Fruit fly (Drosophila melanogaster) whole organism, pupa: ENCODE measurements around the gene Polr2F.
A peak's percentile ranks its signal among the peaks of the same experiment; 100 is the strongest.

Experiments used
- CG10348 ChIP-seq: fragments of 200-800 bp; sonication (Bioruptor generic); IDR thresholded peaks from 2 replicates; pipeline ENCODE4 v1.3.6; 2022; ENCODE audit warnings: missing biosample characterization, missing genetic modification characterization
- CG12605 ChIP-seq: fragments of 200-800 bp; sonication (Bioruptor generic); IDR thresholded peaks from 2 replicates; pipeline ENCODE4 v1.3.6; 2022; ENCODE audit warnings: missing biosample characterization, missing genetic modification characterization
- CG13204 ChIP-seq: fragments of 200-800 bp; sonication (Bioruptor generic); optimal IDR thresholded peaks from 2 replicates; lab custom pipeline; 2018; ENCODE audit warnings: missing biosample characterization, mild to moderate bottlenecking, missing genetic modification characterization, moderate library complexity
- CG14655 ChIP-seq: fragments of 200-800 bp; sonication (Bioruptor generic); optimal IDR thresholded peaks from 3 replicates; lab custom pipeline; 2017; ENCODE audit warnings: mild to moderate bottlenecking, missing biosample characterization, missing genetic modification reagents, missing genetic modification characterization
- CG15710 ChIP-seq: fragments of 200-800 bp; sonication (Bioruptor generic); optimal IDR thresholded peaks from 2 replicates; lab custom pipeline; 2018; ENCODE audit warnings: missing biosample characterization, mild to moderate bottlenecking, missing genetic modification characterization, moderate library complexity
- CG17806 ChIP-seq: fragments of 200-800 bp; sonication (Bioruptor generic); optimal IDR thresholded peaks from 2 replicates; lab custom pipeline; 2018; ENCODE audit warnings: missing biosample characterization, mild to moderate bottlenecking, missing genetic modification characterization, moderate library complexity
- CG32121 ChIP-seq: fragments of 200-800 bp; sonication (Bioruptor generic); IDR thresholded peaks from 2 replicates; pipeline ENCODE4 v1.3.6; 2022; ENCODE audit warnings: missing biosample characterization, missing genetic modification characterization
- CG34367 ChIP-seq: fragments of 200-800 bp; sonication (Bioruptor generic); optimal IDR thresholded peaks from 2 replicates; lab custom pipeline; 2018; ENCODE audit warnings: missing biosample characterization, mild to moderate bottlenecking, missing genetic modification characterization
- CG4496 ChIP-seq: fragments of 200-800 bp; sonication (Bioruptor generic); IDR thresholded peaks from 3 replicates; pipeline ENCODE4 v1.3.6; 2022; ENCODE audit warnings: missing biosample characterization, missing genetic modification characterization
- CG8159 ChIP-seq: fragments of 200-800 bp; sonication (Bioruptor generic); optimal IDR thresholded peaks from 3 replicates; lab custom pipeline; 2018; ENCODE audit warnings: missing biosample characterization, mild to moderate bottlenecking, missing genetic modification characterization, moderate library complexity
- CG8301 ChIP-seq: fragments of 200-800 bp; sonication (Bioruptor generic); optimal IDR thresholded peaks from 2 replicates; lab custom pipeline; 2018; ENCODE audit warnings: missing biosample characterization, mild to moderate bottlenecking, missing genetic modification characterization
- CG9948 ChIP-seq: fragments of 200-800 bp; sonication (Bioruptor generic); optimal IDR thresholded peaks from 2 replicates; lab custom pipeline; 2018; ENCODE audit warnings: missing biosample characterization, mild to moderate bottlenecking, missing genetic modification characterization, moderate library complexity
- D1 ChIP-seq: fragments of 200-800 bp; sonication (Bioruptor generic); optimal IDR thresholded peaks from 2 replicates; lab custom pipeline; 2018; ENCODE audit warnings: missing biosample characterization, mild to moderate bottlenecking, missing genetic modification characterization, moderate library complexity
- EcR ChIP-seq: fragments of 200-800 bp; sonication (Bioruptor generic); optimal IDR thresholded peaks from 3 replicates; lab custom pipeline; 2019; ENCODE audit warnings: missing biosample characterization, missing genetic modification characterization, mild to moderate bottlenecking, moderate library complexity, missing genetic modification reagents
- Ets98B ChIP-seq: fragments of 200-800 bp; sonication (Bioruptor generic); IDR thresholded peaks from 2 replicates; pipeline ENCODE4 v1.3.6; 2022; ENCODE audit warnings: missing biosample characterization, missing genetic modification characterization
- Pif1A ChIP-seq: fragments of 200-800 bp; sonication (Bioruptor generic); optimal IDR thresholded peaks from 3 replicates; lab custom pipeline; 2016; ENCODE audit warnings: missing biosample characterization, missing genetic modification characterization
- Pif1B ChIP-seq: fragments of 200-800 bp; sonication (Bioruptor generic); optimal IDR thresholded peaks from 3 replicates; lab custom pipeline; 2016; ENCODE audit warnings: missing biosample characterization, missing genetic modification characterization
- Snoo ChIP-seq: fragments of 200-800 bp; sonication (Bioruptor generic); optimal IDR thresholded peaks from 3 replicates; lab custom pipeline; 2017; ENCODE audit warnings: missing biosample characterization, mild to moderate bottlenecking, missing genetic modification characterization, inconsistent platforms
- fd96Ca ChIP-seq: fragments of 200-800 bp; sonication (Bioruptor generic); IDR thresholded peaks from 3 replicates; pipeline ENCODE4 v1.3.6; 2022; ENCODE audit warnings: missing biosample characterization, missing genetic modification characterization
- gl ChIP-seq: fragments of 200-800 bp; sonication (Bioruptor generic); optimal IDR thresholded peaks from 2 replicates; lab custom pipeline; 2018; ENCODE audit warnings: missing biosample characterization, mild to moderate bottlenecking, missing genetic modification characterization
- rn ChIP-seq: fragments of 200-800 bp; sonication (Bioruptor generic); IDR thresholded peaks from 2 replicates; pipeline ENCODE4 v1.3.6; 2022; ENCODE audit warnings: missing biosample characterization, missing genetic modification characterization

The Polr2F gene

DNA sequence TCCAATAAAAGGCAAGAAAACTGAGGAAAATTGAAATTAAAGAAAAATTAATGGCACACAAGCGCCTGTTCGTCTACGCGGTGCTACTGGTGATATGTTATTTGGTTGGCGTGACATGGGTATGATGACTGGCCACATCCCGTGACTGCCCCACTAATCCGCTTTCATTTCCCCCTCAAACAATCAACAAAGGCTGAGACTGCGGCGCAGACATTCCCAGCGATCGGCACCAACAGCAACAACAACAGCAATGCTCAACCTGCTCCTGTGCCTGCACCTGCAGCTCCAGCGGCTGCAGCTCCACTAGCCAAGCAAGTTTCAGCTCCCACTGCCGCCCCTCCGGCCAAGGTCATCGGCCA, 16.5 kb upstream of the Polr2F start:
- TF ChIP-seq CG32121 (GFP tag; lab: Robert Waterston, UW) = no peak
- no peak for TF ChIP-seq CG34367 (tag; lab: Kevin White, UChicago)
- no peak for TF ChIP-seq CG10348 (GFP tag; lab: Robert Waterston, UW)
- peak; percentile 12 for TF ChIP-seq EcR
- TF ChIP-seq CG14655 (GFP tag; lab: Kevin White, UChicago) = no peak

- TF ChIP-seq gl (tag; lab: Kevin White, UChicago) (no peak), CG34367 (tag; lab: Kevin White, UChicago) (no peak), fd96Ca (GFP tag; lab: Robert Waterston, UW) (no peak), EcR (no peak), CG10348 (GFP tag; lab: Robert Waterston, UW) (no peak), Snoo (tag; lab: Kevin White, UChicago) (no peak), CG12605 (GFP tag; lab: Robert Waterston, UW) (no peak), CG15710 (no peak), CG32121 (GFP tag; lab: Robert Waterston, UW) (no peak), CG4496 (no peak), CG14655 (GFP tag; lab: Kevin White, UChicago) (no peak), CG17806 (tag; lab: Kevin White, UChicago) (no peak), CG13204 (GFP tag; lab: Kevin White, UChicago) (no peak), CG8159 (tag; lab: Kevin White, UChicago) (no peak)
Measured at dm6 chr3R:5357935-5358414, 13.6 kb upstream of the Polr2F start, which contains the start of gene Prosbeta7. Prosbeta7 (minus strand) TSS chr3R:5358364.

- TF ChIP-seq Pif1A (GFP tag; lab: Kevin White, UChicago) (peak; percentile 95), fd96Ca (GFP tag; lab: Robert Waterston, UW) (peak; percentile 95), CG13204 (GFP tag; lab: Kevin White, UChicago) (peak; percentile 57), EcR (peak; percentile 90), CG9948 (tag; lab: Kevin White, UChicago) (peak; percentile 88), rn (GFP tag; lab: Robert Waterston, UW) (peak; percentile 84), CG32121 (GFP tag; lab: Robert Waterston, UW) (peak; percentile 90), CG12605 (GFP tag; lab: Robert Waterston, UW) (peak; percentile 89), CG17806 (tag; lab: Kevin White, UChicago) (peak; percentile 93), gl (tag; lab: Kevin White, UChicago) (peak; percentile 75), CG4496 (peak; percentile 95), CG10348 (GFP tag; lab: Robert Waterston, UW) (peak; percentile 74), CG15710 (peak; percentile 87), Snoo (tag; lab: Kevin White, UChicago) (peak; percentile 84), CG14655 (GFP tag; lab: Kevin White, UChicago) (no peak), Pif1B (GFP tag; lab: Kevin White, UChicago) (peak; percentile 95), D1 (tag; lab: Kevin White, UChicago) (no peak), CG34367 (tag; lab: Kevin White, UChicago) (peak; percentile 88), Ets98B (peak; percentile 94), CG8301 (peak; percentile 91), CG8159 (tag; lab: Kevin White, UChicago) (peak; percentile 86)
Measured at dm6 chr3R:5361681-5362319, 9.8 kb upstream of the Polr2F start.

dm6 chr3R:5363412-5363811, 8.2 kb upstream of the Polr2F start:
- TF ChIP-seq fd96Ca (GFP tag; lab: Robert Waterston, UW) (no peak), CG9948 (tag; lab: Kevin White, UChicago) (no peak), CG17806 (tag; lab: Kevin White, UChicago) (no peak), Pif1A (GFP tag; lab: Kevin White, UChicago) (no peak), CG32121 (GFP tag; lab: Robert Waterston, UW) (no peak), CG8159 (tag; lab: Kevin White, UChicago) (no peak), Ets98B (0 out of 2 replicates have a peak, but pooled peaks have one; percentile 7), CG12605 (GFP tag; lab: Robert Waterston, UW) (no peak), EcR (peak; percentile 97), CG13204 (GFP tag; lab: Kevin White, UChicago) (peak; percentile 75), CG4496 (peak; percentile 58; the same call in 2 of the 3 replicates), rn (GFP tag; lab: Robert Waterston, UW) (no peak), CG8301 (no peak), CG14655 (GFP tag; lab: Kevin White, UChicago) (no peak), D1 (tag; lab: Kevin White, UChicago) (no peak), CG15710 (no peak), CG34367 (tag; lab: Kevin White, UChicago) (no peak), Snoo (tag; lab: Kevin White, UChicago) (peak; percentile 79), Pif1B (GFP tag; lab: Kevin White, UChicago) (no peak), gl (tag; lab: Kevin White, UChicago) (peak; percentile 1), CG10348 (GFP tag; lab: Robert Waterston, UW) (no peak)

dm6 chr3R:5364539-5365273, 6.9 kb upstream of the Polr2F start:
- TF ChIP-seq CG4496 = 0 out of 3 replicates have a peak, but pooled peaks have one; percentile 12
- TF ChIP-seq CG17806 (tag; lab: Kevin White, UChicago) = no peak
- TF ChIP-seq CG9948 (tag; lab: Kevin White, UChicago) = no peak
- TF ChIP-seq fd96Ca (GFP tag; lab: Robert Waterston, UW) = no peak
